Worm (Caenorhabditis elegans): ENCODE data around the gene irld-45.

The irld-45 gene

DNA sequence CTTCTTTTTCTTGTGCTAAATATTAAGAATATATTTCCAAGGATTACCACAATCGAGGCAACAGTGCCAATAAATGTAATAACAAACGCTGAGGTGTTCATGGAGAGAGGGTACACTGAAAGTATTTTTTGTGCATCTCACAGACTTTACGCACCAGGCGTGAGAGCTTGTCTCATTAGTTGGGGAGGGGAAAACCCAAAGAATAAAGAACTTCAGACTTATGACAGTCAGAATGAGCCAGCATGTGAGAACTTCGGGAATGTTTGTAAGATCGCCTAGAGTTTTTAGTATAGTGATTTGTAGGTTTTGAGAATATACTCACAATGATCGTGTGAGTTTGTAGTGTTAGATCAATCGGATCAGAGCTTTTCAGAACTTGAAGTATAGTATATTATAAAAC is 33.4 kb upstream of the irld-45 start, which contains the start of gene srbc-41:
srbc-41 (minus strand) TSS at position 101 of the 400 bp plus-strand sequence.
- TF ChIP-seq Y67H2A.10 (GFP tag; conservative IDR thresholded peaks at IDR 0.05) (no peak), lin-35 (GFP tag; optimal IDR thresholded peaks at IDR 0.05) (no peak), T07F8.4 (tag; optimal IDR thresholded peaks at IDR 0.05) (no peak), ceh-79 (tag; optimal IDR thresholded peaks at IDR 0.05) (no peak), lin-26 (GFP tag; IDR thresholded peaks at IDR 0.05) (no peak), hmg-20 (GFP tag; IDR thresholded peaks at IDR 0.05) (no peak), pbrm-1 (GFP tag; IDR thresholded peaks at IDR 0.05) (no peak), chd-7 (tag; optimal IDR thresholded peaks at IDR 0.05) (no peak), lsl-1 (GFP tag; optimal IDR thresholded peaks at IDR 0.05) (no peak), ceh-40 (GFP tag; IDR thresholded peaks at IDR 0.05) (no peak)

DNA sequence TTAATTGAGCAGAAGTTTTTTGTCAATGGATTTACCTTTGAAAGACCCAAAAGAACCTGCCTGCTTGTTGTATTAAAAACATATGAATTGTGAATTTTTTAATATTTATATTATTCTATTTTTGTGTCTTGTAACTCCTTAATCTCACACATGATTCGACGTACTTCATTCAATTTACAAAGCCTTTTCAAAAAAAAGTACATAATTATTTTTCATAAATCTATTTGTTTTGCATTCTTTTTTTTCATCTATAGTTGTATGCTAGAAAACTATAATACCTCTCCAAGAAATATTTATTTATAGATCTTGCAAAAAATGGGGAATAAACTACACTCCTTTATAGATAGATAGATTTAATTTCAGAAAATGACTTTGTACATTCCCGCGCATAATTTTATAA is 29.3 kb upstream of the irld-45 start, which contains the start of gene nhr-179:
nhr-179 (minus strand) TSS at position 101 of the 400 bp plus-strand sequence.
- TF ChIP-seq mcd-1 (GFP tag; IDR thresholded peaks at IDR 0.05) (no peak), dox-1 (GFP tag; IDR thresholded peaks at IDR 0.05) (no peak), gei-17 (GFP tag; optimal IDR thresholded peaks at IDR 0.05) (no peak), xnd-1 (tag; optimal IDR thresholded peaks at IDR 0.05) (no peak), Y79H2A.3 (GFP tag; conservative IDR thresholded peaks at IDR 0.05) (no peak), B0035.1 (tag; optimal IDR thresholded peaks at IDR 0.05) (no peak), attf-6 (GFP tag; IDR thresholded peaks at IDR 0.05) (no peak)

DNA sequence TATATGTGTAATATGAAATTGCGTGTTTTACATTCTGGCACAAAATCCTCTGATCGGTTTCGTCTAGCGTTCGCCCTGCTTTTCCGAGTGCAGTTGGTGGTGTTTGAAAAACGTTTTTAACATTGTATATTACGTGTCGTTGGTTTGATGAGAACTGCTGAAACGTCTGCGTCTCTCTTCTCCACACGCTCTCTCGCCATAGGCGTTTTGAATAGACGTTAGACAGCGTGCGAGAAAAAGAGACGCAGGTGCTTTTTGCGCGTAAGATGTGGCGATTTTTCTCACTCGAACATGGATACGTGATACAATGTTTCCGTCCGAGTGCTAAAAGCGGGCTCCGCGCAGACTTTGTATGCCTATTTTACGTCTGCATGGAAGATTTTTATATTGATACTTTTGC is 27.6 kb upstream of the irld-45 start:
- TF ChIP-seq B0035.1 (tag; optimal IDR thresholded peaks at IDR 0.05) (no peak), hmg-1.2 (GFP tag; IDR thresholded peaks at IDR 0.05) (peak; percentile 95)

DNA sequence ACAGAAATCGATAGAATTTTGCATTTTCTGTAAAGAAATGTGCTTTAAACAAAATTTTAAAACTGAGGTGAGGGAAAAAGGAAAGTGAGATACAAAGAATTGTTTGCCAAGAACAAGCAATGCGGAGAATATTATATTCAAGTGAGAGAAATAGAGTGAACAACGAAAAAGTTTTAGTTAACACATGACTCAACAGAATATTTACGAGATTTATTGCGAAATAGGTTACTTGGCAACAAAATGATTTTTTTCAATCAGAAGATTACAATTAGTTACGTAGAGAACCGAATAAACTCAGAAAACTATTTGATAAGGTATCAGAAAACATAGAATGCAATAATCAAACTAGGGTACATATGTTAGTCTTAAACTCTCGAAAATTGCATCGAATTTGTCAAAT is 26.6 kb upstream of the irld-45 start, which contains the start of gene nhr-117:
nhr-117 (minus strand) TSS at position 27 of the 400 bp plus-strand sequence.
- TF ChIP-seq attf-5 (GFP tag; optimal IDR thresholded peaks at IDR 0.05): peak; percentile 1
- peak; percentile 86 for TF ChIP-seq cebp-1 (GFP tag; IDR thresholded peaks at IDR 0.05)
- peak; percentile 95 for TF ChIP-seq cebp-1 (tag; optimal IDR thresholded peaks at IDR 0.05)
- no peak for TF ChIP-seq egl-44 (GFP tag; IDR thresholded peaks at IDR 0.05)
- no peak for TF ChIP-seq rcor-1 (GFP tag; IDR thresholded peaks at IDR 0.05)
- no peak for TF ChIP-seq pha-4 (tag; optimal IDR thresholded peaks at IDR 0.05)

DNA sequence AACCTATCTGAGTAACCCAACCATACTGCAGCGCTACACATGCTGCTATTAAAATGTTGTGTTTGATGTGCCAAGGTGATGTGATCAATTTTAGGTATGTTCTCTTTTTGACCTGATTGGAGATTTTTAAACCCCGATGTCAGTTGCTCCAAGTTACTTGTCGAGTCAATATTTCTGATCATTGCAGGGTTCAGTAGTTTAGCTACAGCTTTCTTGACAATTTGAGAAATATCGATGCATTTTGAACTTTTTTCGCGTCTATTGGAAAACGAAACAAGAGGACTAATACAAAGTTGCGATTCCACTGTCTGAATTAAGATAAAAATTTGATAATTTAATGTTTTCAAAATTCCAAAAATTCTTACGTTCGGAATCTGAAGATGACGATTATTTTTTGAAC is 24.7 kb upstream of the irld-45 start:
- no peak for TF ChIP-seq dox-1 (GFP tag; IDR thresholded peaks at IDR 0.05)
- no peak for TF ChIP-seq mel-28 (tag; optimal IDR thresholded peaks at IDR 0.05; ENCODE audit: borderline replicate concordance)
- no peak for TF ChIP-seq F10E7.11 (tag; optimal IDR thresholded peaks at IDR 0.05)
- TF ChIP-seq rcor-1 (GFP tag; IDR thresholded peaks at IDR 0.05): no peak

DNA sequence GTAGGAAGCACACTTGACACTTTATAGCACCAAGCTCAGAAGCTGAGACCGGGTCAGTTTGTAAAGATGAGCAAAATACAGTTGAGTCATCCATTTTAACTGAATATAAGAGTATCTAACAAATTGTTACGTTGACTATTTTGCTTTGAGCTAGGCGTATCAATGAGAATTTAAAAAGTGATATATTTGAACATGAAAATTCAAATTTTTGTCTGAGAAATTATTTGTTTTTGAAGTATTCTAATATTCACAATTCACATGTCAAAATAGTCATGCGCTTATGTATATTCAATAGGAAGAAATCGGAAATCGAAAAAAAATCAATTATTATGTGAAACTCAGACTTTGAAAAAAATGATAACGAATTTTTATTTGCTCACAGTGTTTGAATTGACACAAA is 23.8 kb upstream of the irld-45 start, which contains the start of gene nhr-110:
nhr-110 (minus strand) TSS at position 101 of the 400 bp plus-strand sequence.
- TF ChIP-seq ztf-22 (GFP tag; optimal IDR thresholded peaks at IDR 0.05): no peak
- no peak for TF ChIP-seq lin-35 (GFP tag; optimal IDR thresholded peaks at IDR 0.05)
- no peak for TF ChIP-seq lir-1 (GFP tag; conservative IDR thresholded peaks at IDR 0.05)
- TF ChIP-seq ceh-27 (GFP tag; optimal IDR thresholded peaks at IDR 0.05): no peak
